Worm (Caenorhabditis elegans) whole organism, early embryonic: ENCODE results near the gene swsn-4.

Experiments used
- B0310.2 ChIP-seq: sonication (generic microtip); optimal IDR thresholded peaks from 2 replicates; lab custom pipeline; 2016; ENCODE audit warnings: mild to moderate bottlenecking, missing genetic modification characterization, missing compliant biosample characterization
- F13C5.2 ChIP-seq: sonication (generic microtip); optimal IDR thresholded peaks from 2 replicates; lab custom pipeline; 2017; ENCODE audit warnings: mild to moderate bottlenecking, missing genetic modification characterization, inconsistent platforms, missing compliant biosample characterization
- aly-1 ChIP-seq: sonication (generic microtip); optimal IDR thresholded peaks from 2 replicates; lab custom pipeline; 2016; ENCODE audit warnings: missing genetic modification characterization, missing compliant biosample characterization
- ama-1 ChIP-seq: fragments of 150-350 bp; optimal IDR thresholded peaks from 2 replicates; lab custom pipeline; 2014
- ceh-13 ChIP-seq: fragments of 200-800 bp; sonication (Bioruptor generic); optimal IDR thresholded peaks from 2 replicates; lab custom pipeline; 2018; ENCODE audit warnings: mild to moderate bottlenecking, missing genetic modification characterization, missing compliant biosample characterization
- ceh-36 ChIP-seq: sonication (generic microtip); optimal IDR thresholded peaks from 2 replicates; lab custom pipeline; 2016; ENCODE audit warnings: missing genetic modification characterization, inconsistent platforms, missing compliant biosample characterization
- flt-1 ChIP-seq: fragments of 200-800 bp; sonication (Bioruptor generic); IDR thresholded peaks from 2 replicates; pipeline ENCODE4 v1.3.6; 2022; ENCODE audit warnings: missing genetic modification characterization, missing compliant biosample characterization
- hmbx-1 ChIP-seq: sonication (generic microtip); optimal IDR thresholded peaks from 2 replicates; lab custom pipeline; 2016; ENCODE audit warnings: mild to moderate bottlenecking, missing genetic modification characterization, missing compliant biosample characterization
- hmg-4 ChIP-seq: fragments of 200-800 bp; sonication (Bioruptor generic); optimal IDR thresholded peaks from 2 replicates; lab custom pipeline; 2018; ENCODE audit warnings: mild to moderate bottlenecking, missing genetic modification characterization, missing compliant biosample characterization
- scrt-1 ChIP-seq: fragments of 200-800 bp; sonication (Bioruptor generic); IDR thresholded peaks from 2 replicates; pipeline ENCODE4 v1.3.6; 2022; ENCODE audit warnings: missing genetic modification characterization, missing compliant biosample characterization
- sea-1 ChIP-seq: fragments of 200-800 bp; sonication (Bioruptor generic); conservative IDR thresholded peaks from 2 replicates; pipeline ENCODE4 v1.3.6; 2022; ENCODE audit warnings: missing genetic modification characterization, missing compliant biosample characterization
- tbx-37 ChIP-seq: fragments of 200-800 bp; sonication (Bioruptor generic); conservative IDR thresholded peaks from 2 replicates; pipeline ENCODE4 v1.3.6; 2022; ENCODE audit warnings: missing genetic modification reagents, missing genetic modification characterization, missing compliant biosample characterization

DNA sequence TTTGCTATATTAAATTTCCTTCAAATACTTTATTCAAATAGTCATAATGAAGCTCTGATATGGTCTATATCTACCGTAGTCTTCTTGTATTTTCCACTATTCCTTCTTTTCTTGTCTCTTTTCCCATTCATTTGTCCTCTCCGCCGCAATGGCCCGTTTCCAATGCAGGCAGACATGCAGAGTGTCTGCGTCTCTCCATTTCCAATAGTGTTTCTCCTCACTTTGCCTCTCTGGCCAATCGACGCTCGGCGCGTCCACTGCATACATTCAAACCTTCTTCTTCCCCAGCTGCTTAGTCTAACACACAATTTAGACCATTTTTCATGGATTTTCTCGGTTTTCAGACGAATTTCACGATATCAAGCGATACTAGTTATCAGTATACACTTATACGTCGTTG, 624 bp upstream of the swsn-4 start:
- TF ChIP-seq flt-1 (GFP tag; lab: Robert Waterston, UW), result no peak
- TF ChIP-seq aly-1 (tag; lab: Kevin White, UChicago), result no peak
- no peak for TF ChIP-seq sea-1 (GFP tag; lab: Robert Waterston, UW)
- TF ChIP-seq ama-1, result no peak
- TF ChIP-seq tbx-37 (GFP tag; lab: Robert Waterston, UW), result no peak
- TF ChIP-seq hmbx-1 (tag; lab: Kevin White, UChicago), result no peak
- TF ChIP-seq ceh-36 (tag; lab: Kevin White, UChicago), result no peak
- TF ChIP-seq ceh-13 (GFP tag; lab: Kevin White, UChicago), result no peak
- no peak for TF ChIP-seq scrt-1 (GFP tag; lab: Robert Waterston, UW)
- TF ChIP-seq hmg-4, result no peak
- no peak for TF ChIP-seq B0310.2 (tag; lab: Kevin White, UChicago)
- peak; percentile 6 for TF ChIP-seq F13C5.2 (tag; lab: Kevin White, UChicago)
